Worm (Caenorhabditis elegans): Measurements from ENCODE around the gene K09A9.8.

The K09A9.8 gene

ce11 chrX:15597077-15597476 lies at the start of gene K09A9.8:
TSS of gene K09A9.8 (minus strand) at chrX:15597177.
- TF ChIP-seq nhr-232 (tag; optimal IDR thresholded peaks at IDR 0.05) (no peak), eyg-1 (tag; optimal IDR thresholded peaks at IDR 0.05) (no peak), ahr-1 (tag; optimal IDR thresholded peaks at IDR 0.05) (no peak), ttx-3 (tag; optimal IDR thresholded peaks at IDR 0.05) (no peak), hlh-8 (tag; optimal IDR thresholded peaks at IDR 0.05) (no peak), rnt-1 (tag; optimal IDR thresholded peaks at IDR 0.05) (no peak), fkh-10 (GFP tag; optimal IDR thresholded peaks at IDR 0.05) (no peak), tbx-2 (tag; optimal IDR thresholded peaks at IDR 0.05) (no peak), sox-2 (GFP tag; IDR thresholded peaks at IDR 0.05) (no peak), C38D4.7 (GFP tag; optimal IDR thresholded peaks at IDR 0.05) (no peak), pag-3 (tag; optimal IDR thresholded peaks at IDR 0.05; ENCODE audit: borderline replicate concordance) (no peak), hlh-15 (tag; optimal IDR thresholded peaks at IDR 0.05) (no peak)

DNA sequence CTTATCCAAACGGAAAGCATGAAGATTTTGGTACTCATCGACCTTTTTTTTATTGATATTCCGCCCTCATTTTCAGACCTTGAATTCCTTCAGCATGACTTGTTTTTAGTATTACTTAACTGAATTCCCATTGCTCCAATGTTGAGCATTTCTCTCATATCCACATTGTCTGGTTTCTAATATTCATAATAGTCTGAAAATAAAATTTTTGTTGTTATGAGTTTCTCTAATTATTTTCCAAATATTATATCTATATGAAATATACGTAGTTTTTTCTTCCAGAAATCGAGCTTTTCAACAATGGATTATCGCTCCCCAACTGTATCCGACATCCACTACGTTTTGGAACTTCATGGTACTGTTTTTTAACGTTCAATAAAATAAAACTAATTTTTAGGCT lies 45.7 kb upstream of the K09A9.8 start, which contains the start of gene H08J19.1:
TSS of gene H08J19.1 (plus strand) at position 301 of the 400 bp plus-strand sequence.
- TF ChIP-seq K02D7.2 (tag; optimal IDR thresholded peaks at IDR 0.05) (no peak), ref-2 (tag; optimal IDR thresholded peaks at IDR 0.05) (no peak), tbx-7 (tag; optimal IDR thresholded peaks at IDR 0.05) (no peak), zip-5 (tag; optimal IDR thresholded peaks at IDR 0.05) (no peak), hlh-30 (tag; optimal IDR thresholded peaks at IDR 0.05; ENCODE audit: insufficient read depth) (no peak), ztf-16 (tag; optimal IDR thresholded peaks at IDR 0.05) (no peak), che-1 (tag; optimal IDR thresholded peaks at IDR 0.05) (no peak), hlh-6 (tag; optimal IDR thresholded peaks at IDR 0.05) (no peak), madf-2 (tag; optimal IDR thresholded peaks at IDR 0.05) (no peak), fkh-6 (tag; optimal IDR thresholded peaks at IDR 0.05) (no peak), mec-3 (tag; optimal IDR thresholded peaks at IDR 0.05; ENCODE audit: borderline replicate concordance) (no peak), syd-9 (tag; optimal IDR thresholded peaks at IDR 0.05) (no peak), ceh-14 (tag; optimal IDR thresholded peaks at IDR 0.05) (no peak), C08G9.2 (tag; optimal IDR thresholded peaks at IDR 0.05) (no peak), ceh-18 (tag; optimal IDR thresholded peaks at IDR 0.05) (no peak), hlh-15 (tag; optimal IDR thresholded peaks at IDR 0.05) (no peak), T23F11.4 (GFP tag; optimal IDR thresholded peaks at IDR 0.05) (no peak), hlh-13 (GFP tag; optimal IDR thresholded peaks at IDR 0.05) (no peak)

- TF ChIP-seq ceh-9 (tag; optimal IDR thresholded peaks at IDR 0.05) (no peak), T23F11.4 (GFP tag; optimal IDR thresholded peaks at IDR 0.05) (no peak), hlh-30 (tag; optimal IDR thresholded peaks at IDR 0.05; ENCODE audit: insufficient read depth) (no peak), hlh-8 (tag; optimal IDR thresholded peaks at IDR 0.05) (no peak), mec-3 (tag; optimal IDR thresholded peaks at IDR 0.05; ENCODE audit: borderline replicate concordance) (no peak), K09A11.1 (tag; optimal IDR thresholded peaks at IDR 0.05; ENCODE audit: insufficient read depth) (no peak), ztf-16 (tag; optimal IDR thresholded peaks at IDR 0.05) (no peak), ceh-45 (GFP tag; IDR thresholded peaks at IDR 0.05) (no peak), che-1 (tag; optimal IDR thresholded peaks at IDR 0.05) (no peak), ahr-1 (tag; optimal IDR thresholded peaks at IDR 0.05) (no peak), rnt-1 (tag; optimal IDR thresholded peaks at IDR 0.05) (no peak), ets-4 (tag; optimal IDR thresholded peaks at IDR 0.05) (no peak), ceh-19 (GFP tag; optimal IDR thresholded peaks at IDR 0.05) (no peak), lin-11 (tag; optimal IDR thresholded peaks at IDR 0.05) (no peak), nhr-232 (tag; optimal IDR thresholded peaks at IDR 0.05) (no peak), ceh-6 (GFP tag; optimal IDR thresholded peaks at IDR 0.05) (no peak), unc-86 (tag; optimal IDR thresholded peaks at IDR 0.05) (no peak), hlh-13 (GFP tag; optimal IDR thresholded peaks at IDR 0.05) (no peak)
Observed at ce11 chrX:15641380-15641779, 44.4 kb upstream of the K09A9.8 start.

DNA sequence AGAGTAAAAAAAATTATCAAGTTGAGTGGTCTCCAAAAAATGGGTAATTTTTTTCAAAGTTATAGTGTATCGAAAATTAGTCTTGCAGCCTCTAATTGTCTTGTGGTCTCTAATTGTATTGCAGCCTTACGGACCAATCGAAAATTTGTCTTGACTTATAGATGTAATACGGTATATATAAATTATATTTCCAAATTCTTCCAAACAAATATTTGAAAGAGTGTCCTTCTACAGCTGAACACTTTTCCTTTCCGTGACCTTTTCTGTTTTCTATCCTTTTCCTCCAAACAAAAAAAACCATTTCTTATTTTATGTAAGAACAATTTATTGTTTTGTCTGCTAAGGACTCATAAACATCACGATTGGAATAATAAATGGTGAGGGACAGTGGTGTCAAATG lies 43.6 kb upstream of the K09A9.8 start, which contains the start of gene K09E9.7:
TSS of gene K09E9.7 (plus strand) at position 301 of the 400 bp plus-strand sequence.
- TF ChIP-seq hlh-13 (GFP tag; optimal IDR thresholded peaks at IDR 0.05) (no peak), ceh-22 (tag; optimal IDR thresholded peaks at IDR 0.05) (no peak), nfya-1 (tag; optimal IDR thresholded peaks at IDR 0.05) (no peak), T23F11.4 (GFP tag; optimal IDR thresholded peaks at IDR 0.05) (no peak), unc-55 (GFP tag; optimal IDR thresholded peaks at IDR 0.05) (no peak), sdc-2 (tag; optimal IDR thresholded peaks at IDR 0.05) (no peak), ttx-3 (tag; optimal IDR thresholded peaks at IDR 0.05) (no peak), K09A11.1 (tag; optimal IDR thresholded peaks at IDR 0.05; ENCODE audit: insufficient read depth) (no peak), K02D7.2 (tag; optimal IDR thresholded peaks at IDR 0.05) (no peak), ceh-31 (tag; optimal IDR thresholded peaks at IDR 0.05) (no peak)
